Fruit fly (Drosophila melanogaster) Kc167 (cell line): ENCODE results near the gene Itpr.

Source experiments
- Myc ChIP-seq: fragments of >200 bp; optimal IDR thresholded peaks from 2 replicates; lab custom pipeline; 2017; ENCODE audit warnings: missing external identifiers
- Sin3A ChIP-seq: fragments of >200 bp; optimal IDR thresholded peaks from 2 replicates; lab custom pipeline; 2018; ENCODE audit warnings: missing external identifiers
- h ChIP-seq: fragments of >200 bp; optimal IDR thresholded peaks from 3 replicates; lab custom pipeline; 2018; ENCODE audit warnings: missing external identifiers
- insv ChIP-seq: fragments of >200 bp; optimal IDR thresholded peaks from 3 replicates; lab custom pipeline; 2018; ENCODE audit warnings: missing external identifiers
- psq ChIP-seq: fragments of >200 bp; optimal IDR thresholded peaks from 2 replicates; lab custom pipeline; 2017; ENCODE audit warnings: missing external identifiers
- ttk ChIP-seq: sonication (Bioruptor generic); optimal IDR thresholded peaks from 2 replicates; lab custom pipeline; 2017; ENCODE audit warnings: missing external identifiers

The Itpr gene

dm6 chr3R:5517002-5517875, at the start of gene Itpr:
Gene Itpr (plus strand): TSS chr3R:5517117.
- TF ChIP-seq ttk (no peak), Myc (no peak), h (lab: Kevin White, UChicago) (no peak), Sin3A (lab: Kevin White, UChicago) (no peak), psq (lab: Kevin White, UChicago) (no peak), insv (lab: Kevin White, UChicago) (no peak)

DNA sequence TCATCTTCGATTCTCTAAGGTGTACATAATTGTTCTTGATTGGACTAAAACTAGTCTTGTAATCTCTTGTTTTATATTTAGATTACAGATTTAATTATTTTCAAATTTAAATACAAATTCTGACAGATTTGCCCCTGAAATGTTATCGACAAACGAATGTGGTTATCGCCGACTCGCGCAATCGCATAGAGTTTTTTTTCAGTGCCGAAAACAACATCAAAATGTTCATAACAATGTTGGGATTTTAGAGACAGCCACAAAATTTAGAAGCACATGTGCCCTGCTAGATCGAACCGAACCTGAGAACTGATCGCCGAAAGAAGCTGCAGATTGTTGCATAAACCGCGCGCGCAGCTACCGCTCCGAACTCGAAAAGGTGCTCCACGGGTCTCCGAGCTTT, 49.3 kb upstream of the Itpr start, which contains the start of gene POLDIP2:
Gene POLDIP2, plus strand, starts transcription at position 160 of the 400 bp plus-strand sequence.
- no peak for TF ChIP-seq insv (lab: Kevin White, UChicago)
- TF ChIP-seq h (lab: Kevin White, UChicago) = no peak
- no peak for TF ChIP-seq Sin3A (lab: Kevin White, UChicago)
- TF ChIP-seq ttk = no peak
- no peak for TF ChIP-seq psq (lab: Kevin White, UChicago)
- TF ChIP-seq Myc = no peak

- TF ChIP-seq insv (lab: Kevin White, UChicago) (no peak), Sin3A (lab: Kevin White, UChicago) (no peak), psq (lab: Kevin White, UChicago) (no peak), h (lab: Kevin White, UChicago) (no peak), ttk (no peak), Myc (no peak)
Measured at dm6 chr3R:5470586-5471283, 46.2 kb upstream of the Itpr start, which contains the start of the genes mRpL44 and Snr1. Gene mRpL44 (minus strand): TSS chr3R:5470636. Gene Snr1 (plus strand): TSS chr3R:5470926.

dm6 chr3R:5474551-5474950, 42.4 kb upstream of the Itpr start, which contains the start of the genes CG45100, HDAC3 and Hcs:
Gene CG45100 (minus strand): TSS chr3R:5474600.
Gene HDAC3 (minus strand): TSS chr3R:5474600.
Gene Hcs (plus strand): TSS chr3R:5474899.
- TF ChIP-seq Myc = no peak
- no peak for TF ChIP-seq psq (lab: Kevin White, UChicago)
- no peak for TF ChIP-seq h (lab: Kevin White, UChicago)
- no peak for TF ChIP-seq insv (lab: Kevin White, UChicago)
- no peak for TF ChIP-seq Sin3A (lab: Kevin White, UChicago)
- no peak for TF ChIP-seq ttk

- no peak for TF ChIP-seq Myc
- TF ChIP-seq Sin3A (lab: Kevin White, UChicago) = no peak
- no peak for TF ChIP-seq h (lab: Kevin White, UChicago)
- no peak for TF ChIP-seq psq (lab: Kevin White, UChicago)
- TF ChIP-seq ttk = peak; percentile 92
Measured at dm6 chr3R:5482790-5483189, 34.1 kb upstream of the Itpr start.

DNA sequence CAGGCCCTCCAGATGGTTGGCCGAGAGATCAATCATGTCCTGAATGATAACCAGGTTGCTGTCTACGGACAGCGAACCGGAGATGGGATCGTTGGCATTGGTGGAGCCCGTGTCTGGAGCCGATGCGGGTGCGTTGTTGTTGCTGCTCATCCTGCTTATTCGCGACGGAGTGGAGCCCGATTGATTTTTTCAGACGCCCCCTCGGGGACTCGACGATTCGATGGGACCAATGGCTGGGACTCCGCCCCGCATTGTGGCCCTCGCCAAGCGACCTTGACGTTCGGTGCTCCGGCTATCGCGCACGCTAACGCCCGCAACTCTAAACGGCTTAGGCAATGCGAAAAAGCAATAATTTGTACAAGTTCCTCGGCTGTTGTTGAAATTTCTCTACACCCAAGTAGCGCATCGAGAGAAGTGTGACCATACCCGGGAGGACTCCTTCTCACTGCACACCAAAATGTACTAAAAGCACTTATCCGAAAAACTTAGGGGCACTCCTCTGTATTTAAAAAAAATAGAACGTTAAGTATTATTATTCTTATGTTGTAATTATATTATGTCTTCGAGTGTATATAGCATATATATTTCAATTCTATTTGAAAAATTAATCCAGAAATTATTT, 33.3 kb upstream of the Itpr start, which contains the start of gene ksr:
Gene ksr, minus strand, starts transcription at position 419 of the 622 bp plus-strand sequence.
- TF ChIP-seq Myc (no peak), insv (lab: Kevin White, UChicago) (no peak), psq (lab: Kevin White, UChicago) (no peak), h (lab: Kevin White, UChicago) (no peak), ttk (no peak), Sin3A (lab: Kevin White, UChicago) (no peak)

DNA sequence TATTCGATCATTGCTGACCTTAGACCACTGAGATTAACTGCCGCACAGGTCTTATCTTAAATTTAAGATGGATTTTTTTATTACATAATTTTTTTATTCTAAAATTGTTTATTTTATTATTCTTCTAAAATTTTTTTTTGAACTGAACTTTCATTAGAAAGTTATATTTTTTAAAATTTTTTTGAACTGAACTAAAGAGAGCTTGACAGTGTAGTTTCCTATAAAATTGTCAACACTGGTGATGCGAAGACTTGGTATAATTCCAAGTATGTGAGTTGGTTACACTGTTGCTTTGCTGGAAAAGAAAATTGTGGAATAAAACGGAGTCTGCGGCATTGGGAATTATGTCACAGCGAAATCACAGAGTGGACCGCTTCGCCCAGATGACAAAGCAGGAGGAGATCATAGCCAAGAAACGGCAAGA, 31.6 kb upstream of the Itpr start, which contains the start of gene CG31550:
Gene CG31550, plus strand, starts transcription at position 249 of the 424 bp plus-strand sequence.
- TF ChIP-seq insv (lab: Kevin White, UChicago) (no peak), Myc (no peak), psq (lab: Kevin White, UChicago) (no peak), ttk (no peak), Sin3A (lab: Kevin White, UChicago) (no peak), h (lab: Kevin White, UChicago) (no peak)

dm6 chr3R:5497600-5497999, 19.3 kb upstream of the Itpr start:
- TF ChIP-seq ttk (no peak), Myc (no peak), Sin3A (lab: Kevin White, UChicago) (no peak), h (lab: Kevin White, UChicago) (no peak), insv (lab: Kevin White, UChicago) (no peak), psq (lab: Kevin White, UChicago) (no peak)

DNA sequence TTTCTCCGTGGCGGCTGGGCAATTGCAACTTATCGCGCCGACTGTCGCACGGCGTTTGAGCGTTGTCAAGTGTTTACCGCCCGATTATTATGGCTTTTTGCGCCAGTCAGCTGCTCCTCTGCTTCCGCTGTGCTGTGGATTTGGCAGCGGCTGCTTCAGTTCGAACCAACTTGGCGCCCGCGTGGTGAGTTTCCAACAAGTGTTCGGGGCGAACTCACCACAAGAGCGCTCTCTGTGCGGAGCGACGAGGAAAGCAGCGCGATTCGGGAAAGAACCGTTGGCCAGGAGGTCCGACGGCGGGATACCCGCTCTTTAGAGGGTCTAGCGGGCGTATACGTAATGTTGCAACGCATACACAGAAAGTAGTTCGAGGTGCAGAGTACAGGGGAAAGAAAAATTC, 14.3 kb upstream of the Itpr start, which contains the start of gene NKCC:
Gene NKCC, minus strand, starts transcription at position 57 of the 400 bp plus-strand sequence.
- TF ChIP-seq Myc = no peak
- no peak for TF ChIP-seq Sin3A (lab: Kevin White, UChicago)
- TF ChIP-seq ttk = no peak
- TF ChIP-seq psq (lab: Kevin White, UChicago) = no peak
- no peak for TF ChIP-seq insv (lab: Kevin White, UChicago)

- TF ChIP-seq Sin3A (lab: Kevin White, UChicago) (no peak), ttk (no peak), Myc (no peak), psq (lab: Kevin White, UChicago) (no peak)
Measured at dm6 chr3R:5503789-5504387, 13.0 kb upstream of the Itpr start.

- TF ChIP-seq ttk (no peak), Sin3A (lab: Kevin White, UChicago) (no peak), h (lab: Kevin White, UChicago) (no peak), Myc (no peak), psq (lab: Kevin White, UChicago) (no peak), insv (lab: Kevin White, UChicago) (no peak)
Measured at dm6 chr3R:5514759-5515158, 2.2 kb upstream of the Itpr start.
